Fruit fly (Drosophila melanogaster) whole organism, embryonic: ENCODE data around the gene CG10317.

Experiments used
- CG10209 ChIP-seq: fragments of 200-800 bp; sonication (Bioruptor generic); optimal IDR thresholded peaks from 3 replicates; lab custom pipeline; 2017; ENCODE audit warnings: missing biosample characterization, mild to moderate bottlenecking, missing genetic modification characterization, missing genetic modification reagents
- CG10321 ChIP-seq: fragments of 200-800 bp; sonication (Bioruptor generic); IDR thresholded peaks from 2 replicates; pipeline ENCODE4 v1.3.6; 2022; ENCODE audit warnings: missing biosample characterization, missing genetic modification characterization
- CG8388 ChIP-seq: fragments of 200-800 bp; sonication (Bioruptor generic); optimal IDR thresholded peaks from 2 replicates; lab custom pipeline; 2019; ENCODE audit warnings: missing biosample characterization, mild to moderate bottlenecking, missing genetic modification characterization, moderate library complexity
- Dek ChIP-seq: fragments of 200-800 bp; sonication (Bioruptor generic); optimal IDR thresholded peaks from 3 replicates; lab custom pipeline; 2019; ENCODE audit warnings: missing biosample characterization, mild to moderate bottlenecking, missing genetic modification characterization, moderate library complexity
- bowl ChIP-seq: fragments of 200-800 bp; sonication (Bioruptor generic); IDR thresholded peaks from 2 replicates; pipeline ENCODE4 v1.3.6; 2022; ENCODE audit warnings: missing biosample characterization, missing genetic modification characterization
- crol ChIP-seq: fragments of 200-800 bp; sonication (Bioruptor generic); IDR thresholded peaks from 2 replicates; pipeline ENCODE4 v1.3.6; 2022; ENCODE audit warnings: missing biosample characterization, missing genetic modification characterization
- h ChIP-seq: fragments of >200 bp; optimal IDR thresholded peaks from 2 replicates; lab custom pipeline; 2017
- trh ChIP-seq: fragments of 200-800 bp; sonication (Bioruptor generic); optimal IDR thresholded peaks from 2 replicates; lab custom pipeline; 2016; ENCODE audit warnings: missing biosample characterization, missing genetic modification characterization

dm6 chr3R:16336327-16337052 lies 33.8 kb downstream of the CG10317 start:
- TF ChIP-seq Dek (tag; lab: Kevin White, UChicago) (no peak), CG10321 (GFP tag; lab: Robert Waterston, UW) (no peak), bowl (GFP tag; lab: Robert Waterston, UW) (no peak), CG8388 (peak; percentile 22), crol (GFP tag; lab: Robert Waterston, UW) (no peak), trh (GFP tag; lab: Kevin White, UChicago) (no peak), CG10209 (no peak), h (lab: Kevin White, UChicago) (no peak)
